Worm (Caenorhabditis elegans) whole organism, L3 larva: ENCODE data around the gene fbxa-35.

ENCODE experiments used
- R02D3.7 ChIP-seq: fragments of 150-350 bp; optimal IDR thresholded peaks from 2 replicates; lab custom pipeline; 2014; ENCODE audit warnings: missing biosample characterization, missing genetic modification characterization
- aly-2 ChIP-seq: fragments of 150-350 bp; optimal IDR thresholded peaks from 2 replicates; lab custom pipeline; 2014; ENCODE audit warnings: missing biosample characterization, missing genetic modification characterization
- ama-1 ChIP-seq: fragments of 150-350 bp; optimal IDR thresholded peaks from 2 replicates; lab custom pipeline; 2018
- ceh-28 ChIP-seq: fragments of 150-350 bp; optimal IDR thresholded peaks from 2 replicates; lab custom pipeline; 2014; ENCODE audit warnings: missing biosample characterization, missing genetic modification reagents, missing genetic modification characterization
- ceh-82 ChIP-seq: fragments of 150-350 bp; optimal IDR thresholded peaks from 2 replicates; lab custom pipeline; 2014; ENCODE audit warnings: missing biosample characterization, missing genetic modification characterization
- daf-12 ChIP-seq: fragments of 150-350 bp; optimal IDR thresholded peaks from 2 replicates; lab custom pipeline; 2014; ENCODE audit warnings: missing biosample characterization, missing genetic modification reagents, missing genetic modification characterization
- egl-5 ChIP-seq: fragments of 150-350 bp; optimal IDR thresholded peaks from 2 replicates; lab custom pipeline; 2017; ENCODE audit warnings: missing biosample characterization, missing genetic modification reagents, missing genetic modification characterization, inconsistent platforms
- elt-2 ChIP-seq: sonication (generic microtip); optimal IDR thresholded peaks from 2 replicates; lab custom pipeline; 2016; ENCODE audit warnings: missing genetic modification reagents, mild to moderate bottlenecking, missing genetic modification characterization, missing compliant biosample characterization
- eor-1 ChIP-seq, 2 experiments: fragments of 150-350 bp; optimal IDR thresholded peaks; 2 replicates each; lab custom pipeline; 2014 to 2018; ENCODE audit warnings: missing biosample characterization in 2 of 2, missing genetic modification characterization in 2 of 2
- fkh-10 ChIP-seq: sonication (generic microtip); optimal IDR thresholded peaks from 2 replicates; lab custom pipeline; 2017; ENCODE audit warnings: missing biosample characterization, missing genetic modification reagents, missing genetic modification characterization
- fkh-2 ChIP-seq: fragments of 150-350 bp; optimal IDR thresholded peaks from 2 replicates; lab custom pipeline; 2014; ENCODE audit warnings: missing biosample characterization, missing genetic modification reagents, missing genetic modification characterization
- hmg-11 ChIP-seq: sonication (generic microtip); optimal IDR thresholded peaks from 2 replicates; lab custom pipeline; 2016; ENCODE audit warnings: missing genetic modification characterization, missing compliant biosample characterization
- jun-1 ChIP-seq: fragments of 150-350 bp; optimal IDR thresholded peaks from 2 replicates; lab custom pipeline; 2014; ENCODE audit warnings: missing biosample characterization, missing genetic modification reagents, missing genetic modification characterization
- lin-15B ChIP-seq: fragments of 150-350 bp; optimal IDR thresholded peaks from 2 replicates; lab custom pipeline; 2014; ENCODE audit warnings: missing biosample characterization, missing genetic modification characterization
- lin-39 ChIP-seq: fragments of 150-350 bp; optimal IDR thresholded peaks from 2 replicates; lab custom pipeline; 2018; ENCODE audit warnings: missing biosample characterization, missing genetic modification reagents, missing genetic modification characterization
- lsy-12 ChIP-seq: sonication (generic microtip); optimal IDR thresholded peaks from 2 replicates; lab custom pipeline; 2016; ENCODE audit warnings: mild to moderate bottlenecking, missing genetic modification characterization, missing compliant biosample characterization
- mdl-1 ChIP-seq: fragments of 150-350 bp; optimal IDR thresholded peaks from 2 replicates; lab custom pipeline; 2014; ENCODE audit warnings: missing biosample characterization, missing genetic modification characterization
- mml-1 ChIP-seq: fragments of 150-350 bp; sonication (generic microtip); optimal IDR thresholded peaks from 3 replicates; lab custom pipeline; 2014; ENCODE audit warnings: missing biosample characterization, missing genetic modification characterization
- nhr-11 ChIP-seq: fragments of 150-350 bp; optimal IDR thresholded peaks from 2 replicates; lab custom pipeline; 2014; ENCODE audit warnings: missing biosample characterization, missing genetic modification characterization
- nhr-237 ChIP-seq: fragments of 150-350 bp; optimal IDR thresholded peaks from 2 replicates; lab custom pipeline; 2014; ENCODE audit warnings: missing biosample characterization, missing genetic modification characterization
- nhr-28 ChIP-seq: fragments of 150-350 bp; optimal IDR thresholded peaks from 2 replicates; lab custom pipeline; 2014; ENCODE audit warnings: missing biosample characterization, missing genetic modification characterization
- nhr-67 ChIP-seq: fragments of 150-350 bp; optimal IDR thresholded peaks from 2 replicates; lab custom pipeline; 2014; ENCODE audit warnings: missing biosample characterization, missing genetic modification characterization
- nhr-77 ChIP-seq: fragments of 150-350 bp; optimal IDR thresholded peaks from 2 replicates; lab custom pipeline; 2014; ENCODE audit warnings: missing biosample characterization, missing genetic modification characterization
- pha-4 ChIP-seq: fragments of 150-350 bp; optimal IDR thresholded peaks from 2 replicates; lab custom pipeline; 2014; ENCODE audit warnings: missing biosample characterization, missing genetic modification reagents, missing genetic modification characterization
- pqm-1 ChIP-seq: fragments of 150-350 bp; optimal IDR thresholded peaks from 2 replicates; lab custom pipeline; 2017; ENCODE audit warnings: missing biosample characterization, missing genetic modification characterization, inconsistent platforms
- sea-2 ChIP-seq: fragments of 150-350 bp; sonication (generic microtip); optimal IDR thresholded peaks from 4 replicates; lab custom pipeline; 2014; ENCODE audit warnings: missing biosample characterization, missing genetic modification reagents, missing genetic modification characterization
- skn-1 ChIP-seq: fragments of 150-350 bp; optimal IDR thresholded peaks from 2 replicates; lab custom pipeline; 2014; ENCODE audit warnings: missing biosample characterization, missing genetic modification characterization
- snpc-4 ChIP-seq: fragments of 150-350 bp; optimal IDR thresholded peaks from 2 replicates; lab custom pipeline; 2014; ENCODE audit warnings: missing biosample characterization, missing genetic modification characterization
- tbx-2 ChIP-seq: sonication (generic microtip); optimal IDR thresholded peaks from 2 replicates; lab custom pipeline; 2016; ENCODE audit warnings: mild to moderate bottlenecking, missing genetic modification characterization, missing compliant biosample characterization
- unc-39 ChIP-seq: sonication (generic microtip); optimal IDR thresholded peaks from 4 replicates; lab custom pipeline; 2017; ENCODE audit warnings: missing biosample characterization, missing genetic modification characterization
- unc-62 ChIP-seq: fragments of 150-350 bp; sonication (generic microtip); optimal IDR thresholded peaks from 4 replicates; lab custom pipeline; 2014; ENCODE audit warnings: missing biosample characterization, missing genetic modification reagents, missing genetic modification characterization
- zag-1 ChIP-seq: fragments of 150-350 bp; optimal IDR thresholded peaks from 2 replicates; lab custom pipeline; 2014; ENCODE audit warnings: missing biosample characterization, missing genetic modification characterization
- ztf-11 ChIP-seq: fragments of 150-350 bp; optimal IDR thresholded peaks from 2 replicates; lab custom pipeline; 2014; ENCODE audit warnings: missing biosample characterization, missing genetic modification characterization
- ztf-4 ChIP-seq: fragments of 150-350 bp; optimal IDR thresholded peaks from 2 replicates; lab custom pipeline; 2014; ENCODE audit warnings: missing biosample characterization, missing genetic modification characterization

The fbxa-35 gene

DNA sequence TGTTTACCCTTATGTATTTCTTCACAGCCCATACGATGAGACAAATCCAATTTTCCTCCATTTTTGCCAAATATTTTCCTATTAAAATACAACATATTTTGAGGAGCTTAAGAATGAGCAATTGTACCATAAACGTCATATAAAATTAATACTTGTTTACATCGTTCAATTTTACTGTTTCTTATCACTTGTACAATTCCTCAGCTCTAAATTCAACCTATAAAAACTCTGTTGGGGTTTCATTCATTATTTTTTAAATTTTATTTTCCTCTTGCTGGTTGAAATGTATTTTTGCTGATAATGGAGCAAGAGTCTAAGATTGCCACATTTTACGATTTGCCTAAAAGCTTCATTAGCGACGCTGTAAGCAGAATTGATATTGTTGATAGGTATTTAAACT is 7.9 kb downstream of the fbxa-35 start, which contains the start of gene fbxa-75:
Gene fbxa-75, plus strand, starts transcription at position 301 of the 400 bp plus-strand sequence.
- TF ChIP-seq mdl-1 (tag; lab: Kevin White, UChicago): no peak
- TF ChIP-seq eor-1 (tag; optimal IDR thresholded peaks at IDR 0.05; lab: Kevin White, UChicago): no peak
- TF ChIP-seq ama-1: no peak
- no peak for TF ChIP-seq ztf-4
- TF ChIP-seq nhr-67 (tag; lab: Kevin White, UChicago): no peak
- no peak for TF ChIP-seq mml-1 (tag; lab: Kevin White, UChicago)
- no peak for TF ChIP-seq R02D3.7 (tag; lab: Kevin White, UChicago)
- TF ChIP-seq pha-4 (tag; lab: Kevin White, UChicago): no peak
- TF ChIP-seq daf-12 (tag; lab: Kevin White, UChicago): no peak
- no peak for TF ChIP-seq unc-62 (GFP tag; lab: Kevin White, UChicago)
- TF ChIP-seq zag-1: no peak
- TF ChIP-seq ceh-28 (tag; lab: Kevin White, UChicago): no peak
- no peak for TF ChIP-seq egl-5 (tag; lab: Kevin White, UChicago)
- TF ChIP-seq, all 47 proteins: peak for 0

ce11 chrIII:1307333-1307732 is 11.9 kb downstream of the fbxa-35 start:
- no peak for TF ChIP-seq lsy-12 (tag; lab: Kevin White, UChicago)
- no peak for TF ChIP-seq unc-39 (tag; lab: Kevin White, UChicago)
- TF ChIP-seq zag-1: no peak
- no peak for TF ChIP-seq elt-2 (tag; lab: Kevin White, UChicago)
- TF ChIP-seq nhr-11 (tag; lab: Kevin White, UChicago): no peak
- TF ChIP-seq sea-2 (GFP tag; lab: Kevin White, UChicago): no peak
- no peak for TF ChIP-seq mdl-1 (tag; lab: Kevin White, UChicago)
- TF ChIP-seq nhr-67 (tag; lab: Kevin White, UChicago): no peak
- no peak for TF ChIP-seq mml-1 (tag; lab: Kevin White, UChicago)
- TF ChIP-seq jun-1 (tag; lab: Kevin White, UChicago): no peak
- TF ChIP-seq pha-4 (tag; lab: Kevin White, UChicago): no peak
- no peak for TF ChIP-seq ztf-11 (tag; lab: Kevin White, UChicago)
- no peak for TF ChIP-seq aly-2
- no peak for TF ChIP-seq fkh-10
- TF ChIP-seq nhr-77 (tag; lab: Kevin White, UChicago): no peak
- no peak for TF ChIP-seq unc-62 (GFP tag; lab: Kevin White, UChicago)

- TF ChIP-seq aly-2: no peak
- TF ChIP-seq pqm-1 (tag; lab: Kevin White, UChicago): peak; percentile 67
- no peak for TF ChIP-seq mdl-1 (tag; lab: Kevin White, UChicago)
- TF ChIP-seq elt-2 (tag; lab: Kevin White, UChicago): peak; percentile 67
- peak; percentile 77 for TF ChIP-seq pha-4 (tag; lab: Kevin White, UChicago)
Measured at ce11 chrIII:1308209-1308608, 12.7 kb downstream of the fbxa-35 start, which contains the start of gene fbxa-79. Gene fbxa-79, minus strand, starts transcription at chrIII:1308294.

ce11 chrIII:1308887-1309286 is 13.4 kb downstream of the fbxa-35 start, which contains the start of gene Y82E9BL.12:
Gene Y82E9BL.12, plus strand, starts transcription at chrIII:1309187.
- TF ChIP-seq snpc-4 (tag; lab: Kevin White, UChicago) (no peak), nhr-28 (tag; lab: Kevin White, UChicago) (no peak), daf-12 (tag; lab: Kevin White, UChicago) (no peak), eor-1 (tag; optimal IDR thresholded peaks at IDR 0.05; lab: Kevin White, UChicago) (no peak), elt-2 (tag; lab: Kevin White, UChicago) (no peak)

ce11 chrIII:1311367-1311766 is 15.9 kb downstream of the fbxa-35 start:
- no peak for TF ChIP-seq fkh-10
- no peak for TF ChIP-seq ceh-82
- TF ChIP-seq skn-1 (tag; lab: Kevin White, UChicago): no peak
- no peak for TF ChIP-seq nhr-67 (tag; lab: Kevin White, UChicago)
- no peak for TF ChIP-seq lin-15B (tag; lab: Kevin White, UChicago)
- no peak for TF ChIP-seq jun-1 (tag; lab: Kevin White, UChicago)
- no peak for TF ChIP-seq unc-39 (tag; lab: Kevin White, UChicago)
- no peak for TF ChIP-seq ama-1
- TF ChIP-seq unc-62 (GFP tag; lab: Kevin White, UChicago): no peak
- TF ChIP-seq fkh-2: no peak
- TF ChIP-seq nhr-77 (tag; lab: Kevin White, UChicago): no peak
- TF ChIP-seq elt-2 (tag; lab: Kevin White, UChicago): no peak
- no peak for TF ChIP-seq sea-2 (GFP tag; lab: Kevin White, UChicago)
- TF ChIP-seq, all 47 proteins: peak for 0

- TF ChIP-seq hmg-11 (tag; lab: Kevin White, UChicago) (no peak), lin-39 (tag; lab: Kevin White, UChicago) (no peak), egl-5 (tag; lab: Kevin White, UChicago) (no peak), daf-12 (tag; lab: Kevin White, UChicago) (no peak), ztf-4 (no peak), nhr-237 (tag; lab: Kevin White, UChicago) (no peak), lsy-12 (tag; lab: Kevin White, UChicago) (no peak), sea-2 (GFP tag; lab: Kevin White, UChicago) (no peak), tbx-2 (tag; lab: Kevin White, UChicago) (no peak), ceh-28 (tag; lab: Kevin White, UChicago) (no peak)
- TF ChIP-seq, all 47 proteins: peak for 0
Measured at ce11 chrIII:1314283-1314682, 18.8 kb downstream of the fbxa-35 start.
